Comparison of ENCODE assay signal across 1 worm cellular context in genomic region chrII:8851996-8852587, ce11.
TF ChIP-seq lines count a peak whose summit lies in the region.

oac-46 (minus strand) TSS chrII:8852096.

TF ChIP-seq in whole organism, L2 larva, 48 proteins besides CTCF, POLR2A, EP300 and RAD21 (continued from another document):
- TF ChIP-seq elt-1 (tag; optimal IDR thresholded peaks at IDR 0.05; lab: Kevin White, UChicago): no peak
- peak; percentile 8 for TF ChIP-seq nhr-21 (tag; optimal IDR thresholded peaks at IDR 0.05; lab: Kevin White, UChicago)
- no peak for TF ChIP-seq aly-2 (tag; optimal IDR thresholded peaks at IDR 0.05; lab: Kevin White, UChicago)
- TF ChIP-seq fos-1 (tag; optimal IDR thresholded peaks at IDR 0.05; lab: Kevin White, UChicago): no peak
- no peak for TF ChIP-seq peb-1 (tag; optimal IDR thresholded peaks at IDR 0.05; lab: Kevin White, UChicago)
- no peak for TF ChIP-seq mbf-1 (tag; optimal IDR thresholded peaks at IDR 0.05; lab: Kevin White, UChicago)
- no peak for TF ChIP-seq nhr-11 (tag; optimal IDR thresholded peaks at IDR 0.05; lab: Kevin White, UChicago)
- no peak for TF ChIP-seq crh-2 (tag; optimal IDR thresholded peaks at IDR 0.05; lab: Kevin White, UChicago)
- no peak for TF ChIP-seq nhr-77 (tag; optimal IDR thresholded peaks at IDR 0.05; lab: Kevin White, UChicago)
- TF ChIP-seq Y55F3AM.14 (GFP tag; optimal IDR thresholded peaks at IDR 0.05; lab: Kevin White, UChicago): no peak
- TF ChIP-seq unc-62 (GFP tag; optimal IDR thresholded peaks at IDR 0.05; lab: Kevin White, UChicago): no peak
- TF ChIP-seq egl-27 (tag; optimal IDR thresholded peaks at IDR 0.05; lab: Kevin White, UChicago): peak; percentile 9
- TF ChIP-seq nhr-25 (tag; optimal IDR thresholded peaks at IDR 0.05; lab: Kevin White, UChicago): peak; percentile 66
- TF ChIP-seq ZK546.5 (tag; optimal IDR thresholded peaks at IDR 0.05; lab: Kevin White, UChicago): no peak
